Worm (Caenorhabditis elegans): ENCODE data around the gene F53A9.8.

DNA sequence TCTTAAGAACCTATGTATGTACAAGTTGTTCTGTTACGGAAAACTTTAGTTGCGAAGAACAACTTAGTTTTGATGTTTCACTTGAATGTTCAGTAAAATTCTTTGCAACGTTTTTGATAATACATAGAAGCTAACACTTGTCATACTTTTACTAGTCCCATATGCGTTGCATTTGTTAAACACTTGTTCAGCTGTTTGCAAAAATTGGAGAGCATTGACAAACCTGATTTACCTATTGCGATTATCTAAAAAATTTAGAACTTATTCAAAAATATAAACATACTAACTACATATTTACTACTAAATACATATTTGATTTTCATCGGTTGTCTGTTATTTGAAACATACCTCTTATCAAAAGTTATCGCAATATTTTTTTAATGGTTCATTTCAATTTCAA, 551 bp downstream of the F53A9.8 start:
- TF ChIP-seq ref-1 (GFP tag; conservative IDR thresholded peaks at IDR 0.05), result no peak
- TF ChIP-seq tab-1 (GFP tag; IDR thresholded peaks at IDR 0.05), result no peak
- no peak for TF ChIP-seq med-1 (GFP tag; optimal IDR thresholded peaks at IDR 0.05; ENCODE audit: insufficient read depth)
